Worm (Caenorhabditis elegans) whole organism, L3 larva: Measurements from ENCODE around the gene Y66D12A.13.
A peak's percentile ranks its signal among the peaks of the same experiment; 100 is the strongest.

Experiments
- R02D3.7 ChIP-seq: fragments of 150-350 bp; optimal IDR thresholded peaks from 2 replicates; lab custom pipeline; 2014; ENCODE audit warnings: missing biosample characterization, missing genetic modification characterization
- ZK546.5 ChIP-seq: sonication (generic microtip); optimal IDR thresholded peaks from 2 replicates; lab custom pipeline; 2017; ENCODE audit warnings: missing biosample characterization, missing genetic modification characterization
- aly-2 ChIP-seq: fragments of 150-350 bp; optimal IDR thresholded peaks from 2 replicates; lab custom pipeline; 2014; ENCODE audit warnings: missing biosample characterization, missing genetic modification characterization
- ama-1 ChIP-seq: fragments of 150-350 bp; optimal IDR thresholded peaks from 2 replicates; lab custom pipeline; 2018
- ceh-16 ChIP-seq: sonication (generic microtip); optimal IDR thresholded peaks from 2 replicates; lab custom pipeline; 2017; ENCODE audit warnings: missing biosample characterization, missing genetic modification characterization
- ceh-28 ChIP-seq: fragments of 150-350 bp; optimal IDR thresholded peaks from 2 replicates; lab custom pipeline; 2014; ENCODE audit warnings: missing biosample characterization, missing genetic modification reagents, missing genetic modification characterization
- ceh-9 ChIP-seq: sonication (generic microtip); optimal IDR thresholded peaks from 2 replicates; lab custom pipeline; 2018; ENCODE audit warnings: missing biosample characterization, missing genetic modification characterization
- egl-27 ChIP-seq: sonication (generic microtip); optimal IDR thresholded peaks from 4 replicates; lab custom pipeline; 2017; ENCODE audit warnings: missing biosample characterization, missing genetic modification reagents, missing genetic modification characterization
- elt-2 ChIP-seq: sonication (generic microtip); optimal IDR thresholded peaks from 2 replicates; lab custom pipeline; 2016; ENCODE audit warnings: missing genetic modification reagents, mild to moderate bottlenecking, missing genetic modification characterization, missing compliant biosample characterization
- elt-3 ChIP-seq, 3 experiments: fragments of 150-350 bp in 1 of 3; sonication (generic microtip) in 2 of 3; optimal IDR thresholded peaks; 2 replicates in 2 of 3; 4 replicates in 1 of 3; lab custom pipeline; 2014 to 2017; ENCODE audit warnings: missing biosample characterization in 3 of 3, missing genetic modification characterization in 3 of 3
- eor-1 ChIP-seq, 2 experiments: fragments of 150-350 bp; optimal IDR thresholded peaks; 2 replicates each; lab custom pipeline; 2014 to 2018; ENCODE audit warnings: missing biosample characterization in 2 of 2, missing genetic modification characterization in 2 of 2
- fkh-10 ChIP-seq: sonication (generic microtip); optimal IDR thresholded peaks from 2 replicates; lab custom pipeline; 2017; ENCODE audit warnings: missing biosample characterization, missing genetic modification reagents, missing genetic modification characterization
- fos-1 ChIP-seq: fragments of 150-350 bp; optimal IDR thresholded peaks from 2 replicates; lab custom pipeline; 2014; ENCODE audit warnings: missing biosample characterization, missing genetic modification characterization
- hmg-11 ChIP-seq: sonication (generic microtip); optimal IDR thresholded peaks from 2 replicates; lab custom pipeline; 2016; ENCODE audit warnings: missing genetic modification characterization, missing compliant biosample characterization
- jun-1 ChIP-seq: fragments of 150-350 bp; optimal IDR thresholded peaks from 2 replicates; lab custom pipeline; 2014; ENCODE audit warnings: missing biosample characterization, missing genetic modification reagents, missing genetic modification characterization
- lin-15B ChIP-seq: fragments of 150-350 bp; optimal IDR thresholded peaks from 2 replicates; lab custom pipeline; 2014; ENCODE audit warnings: missing biosample characterization, missing genetic modification characterization
- lin-39 ChIP-seq: fragments of 150-350 bp; optimal IDR thresholded peaks from 2 replicates; lab custom pipeline; 2018; ENCODE audit warnings: missing biosample characterization, missing genetic modification reagents, missing genetic modification characterization
- nfya-1 ChIP-seq: sonication (generic microtip); optimal IDR thresholded peaks from 2 replicates; lab custom pipeline; 2017; ENCODE audit warnings: missing genetic modification characterization, mild to moderate bottlenecking, missing compliant biosample characterization, antibody characterized with exemption, moderate library complexity; ENCODE audit not compliant: insufficient read depth
- nhr-11 ChIP-seq: fragments of 150-350 bp; optimal IDR thresholded peaks from 2 replicates; lab custom pipeline; 2014; ENCODE audit warnings: missing biosample characterization, missing genetic modification characterization
- nhr-23 ChIP-seq: fragments of 150-350 bp; optimal IDR thresholded peaks from 2 replicates; lab custom pipeline; 2014; ENCODE audit warnings: missing biosample characterization, missing genetic modification reagents, missing genetic modification characterization
- nhr-237 ChIP-seq: fragments of 150-350 bp; optimal IDR thresholded peaks from 2 replicates; lab custom pipeline; 2014; ENCODE audit warnings: missing biosample characterization, missing genetic modification characterization
- nhr-25 ChIP-seq: sonication (generic microtip); optimal IDR thresholded peaks from 2 replicates; lab custom pipeline; 2017; ENCODE audit warnings: missing biosample characterization, missing genetic modification characterization
- nhr-28 ChIP-seq: fragments of 150-350 bp; optimal IDR thresholded peaks from 2 replicates; lab custom pipeline; 2014; ENCODE audit warnings: missing biosample characterization, missing genetic modification characterization
- nhr-43 ChIP-seq: sonication (generic microtip); optimal IDR thresholded peaks from 2 replicates; lab custom pipeline; 2016; ENCODE audit warnings: mild to moderate bottlenecking, missing genetic modification characterization, missing compliant biosample characterization; ENCODE audit not compliant: poor library complexity, severe bottlenecking
- nhr-76 ChIP-seq: fragments of 150-350 bp; sonication (generic microtip); optimal IDR thresholded peaks from 5 replicates; lab custom pipeline; 2014; ENCODE audit warnings: missing biosample characterization, missing genetic modification characterization
- nhr-77 ChIP-seq: fragments of 150-350 bp; optimal IDR thresholded peaks from 2 replicates; lab custom pipeline; 2014; ENCODE audit warnings: missing biosample characterization, missing genetic modification characterization
- pqm-1 ChIP-seq: fragments of 150-350 bp; optimal IDR thresholded peaks from 2 replicates; lab custom pipeline; 2017; ENCODE audit warnings: missing biosample characterization, missing genetic modification characterization, inconsistent platforms
- snpc-4 ChIP-seq: fragments of 150-350 bp; optimal IDR thresholded peaks from 2 replicates; lab custom pipeline; 2014; ENCODE audit warnings: missing biosample characterization, missing genetic modification characterization
- tbx-2 ChIP-seq: sonication (generic microtip); optimal IDR thresholded peaks from 2 replicates; lab custom pipeline; 2016; ENCODE audit warnings: mild to moderate bottlenecking, missing genetic modification characterization, missing compliant biosample characterization
- unc-62 ChIP-seq: fragments of 150-350 bp; sonication (generic microtip); optimal IDR thresholded peaks from 4 replicates; lab custom pipeline; 2014; ENCODE audit warnings: missing biosample characterization, missing genetic modification reagents, missing genetic modification characterization
- zag-1 ChIP-seq: fragments of 150-350 bp; optimal IDR thresholded peaks from 2 replicates; lab custom pipeline; 2014; ENCODE audit warnings: missing biosample characterization, missing genetic modification characterization
- ztf-11 ChIP-seq: fragments of 150-350 bp; optimal IDR thresholded peaks from 2 replicates; lab custom pipeline; 2014; ENCODE audit warnings: missing biosample characterization, missing genetic modification characterization
- ztf-4 ChIP-seq: fragments of 150-350 bp; optimal IDR thresholded peaks from 2 replicates; lab custom pipeline; 2014; ENCODE audit warnings: missing biosample characterization, missing genetic modification characterization

The Y66D12A.13 gene

DNA sequence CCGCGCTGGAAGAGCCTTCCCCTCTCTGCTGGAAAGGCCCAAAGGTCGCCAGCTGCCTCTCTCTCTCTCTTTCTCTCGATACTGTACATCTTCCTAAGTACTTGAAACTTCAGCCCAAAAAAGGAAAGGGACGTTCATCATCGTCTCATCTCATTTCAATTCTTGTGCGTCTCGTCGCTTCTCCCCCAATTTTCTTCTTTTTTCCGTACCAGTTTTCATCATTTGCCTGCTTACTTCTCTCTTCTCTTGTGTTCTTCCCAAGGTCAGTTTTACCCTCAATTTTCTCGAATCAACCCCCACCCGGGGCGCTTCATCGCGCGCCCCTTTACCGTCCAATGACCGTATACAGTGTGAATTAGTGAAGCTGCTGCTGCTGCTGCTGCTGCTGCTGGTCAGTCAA lies 11.5 kb downstream of the Y66D12A.13 start:
- no peak for TF ChIP-seq nfya-1
- peak; percentile 57 for TF ChIP-seq nhr-25

DNA sequence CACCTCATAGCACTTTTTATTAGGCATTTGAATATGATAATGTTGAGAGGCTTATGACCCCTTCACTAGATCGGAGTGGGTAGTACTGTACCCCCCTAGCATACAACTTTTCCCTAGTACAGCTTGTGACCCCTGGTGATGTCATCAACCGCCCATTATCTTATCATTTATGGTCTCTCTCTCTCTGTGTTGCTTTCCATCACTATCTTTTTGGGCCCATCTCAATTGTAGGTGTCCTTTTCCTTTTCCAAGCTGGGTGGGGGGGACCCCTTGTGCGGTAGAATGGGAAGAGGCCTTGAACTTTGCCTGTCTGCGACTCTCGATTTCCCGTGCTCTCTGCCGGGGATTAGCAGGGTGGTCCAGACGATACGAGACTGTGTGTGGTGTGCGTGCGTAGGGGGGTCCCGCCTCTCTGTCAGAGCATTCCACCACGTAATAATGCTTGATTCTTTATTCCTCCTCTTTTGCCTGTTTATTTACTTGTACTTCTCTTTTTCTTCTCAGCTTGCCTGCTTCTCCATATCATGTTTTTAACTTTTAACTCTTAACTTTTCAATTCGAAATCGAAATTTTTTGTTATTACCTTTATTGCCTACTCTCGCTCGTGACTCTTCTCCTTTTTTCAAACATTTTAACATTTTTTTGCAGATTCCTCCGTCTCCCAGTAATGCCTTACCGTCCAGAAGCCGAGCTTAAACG lies 12.5 kb downstream of the Y66D12A.13 start, which contains the start of gene ztf-29:
Gene ztf-29 (plus strand): TSS at position 649 of the 699 bp plus-strand sequence.
- TF ChIP-seq aly-2 (tag; lab: Kevin White, UChicago) (no peak), unc-62 (GFP tag; lab: Kevin White, UChicago) (no peak), nhr-43 (tag; lab: Kevin White, UChicago) (no peak), nhr-11 (tag; lab: Kevin White, UChicago) (no peak), elt-3 (tag; optimal IDR thresholded peaks at IDR 0.05; lab: Kevin White, UChicago) (no peak), snpc-4 (tag; lab: Kevin White, UChicago) (no peak), nhr-77 (tag; lab: Kevin White, UChicago) (no peak), ceh-16 (tag; lab: Kevin White, UChicago) (no peak), ceh-9 (tag; lab: Kevin White, UChicago) (no peak), fkh-10 (GFP tag; lab: Kevin White, UChicago) (no peak), eor-1 (tag; optimal IDR thresholded peaks at IDR 0.05; lab: Kevin White, UChicago) (no peak), egl-27 (tag; lab: Kevin White, UChicago) (no peak), ZK546.5 (tag; lab: Kevin White, UChicago) (no peak), nfya-1 (no peak), jun-1 (no peak), nhr-237 (tag; lab: Kevin White, UChicago) (no peak), zag-1 (tag; lab: Kevin White, UChicago) (no peak), nhr-28 (tag; lab: Kevin White, UChicago) (no peak)

DNA sequence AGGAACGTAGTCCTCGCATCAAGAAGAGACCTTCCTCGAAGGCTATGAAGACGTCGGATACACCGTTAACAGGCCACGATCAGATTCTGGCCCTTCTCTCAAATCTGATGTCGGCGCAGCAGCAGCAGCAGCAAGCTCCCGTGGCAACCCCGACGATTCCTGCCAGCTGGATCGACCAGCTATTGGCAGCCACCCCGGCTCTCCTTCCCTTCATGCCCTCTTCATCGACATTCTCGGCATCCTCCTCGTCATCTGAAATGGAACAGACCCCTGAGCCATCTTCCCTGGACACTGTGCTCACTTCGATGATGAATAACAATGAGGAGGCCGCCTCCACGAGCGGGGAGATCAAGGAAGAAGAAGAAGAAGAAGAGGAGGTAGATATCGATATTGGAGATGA lies 13.4 kb downstream of the Y66D12A.13 start:
- TF ChIP-seq R02D3.7 (tag; lab: Kevin White, UChicago) (no peak), ceh-28 (tag; lab: Kevin White, UChicago) (no peak), ztf-11 (no peak), ama-1 (no peak), nhr-76 (tag; lab: Kevin White, UChicago) (no peak), unc-62 (GFP tag; lab: Kevin White, UChicago) (no peak), ztf-4 (tag; lab: Kevin White, UChicago) (no peak), elt-2 (tag; lab: Kevin White, UChicago) (no peak), nhr-237 (tag; lab: Kevin White, UChicago) (no peak), nhr-25 (no peak), nfya-1 (no peak)

DNA sequence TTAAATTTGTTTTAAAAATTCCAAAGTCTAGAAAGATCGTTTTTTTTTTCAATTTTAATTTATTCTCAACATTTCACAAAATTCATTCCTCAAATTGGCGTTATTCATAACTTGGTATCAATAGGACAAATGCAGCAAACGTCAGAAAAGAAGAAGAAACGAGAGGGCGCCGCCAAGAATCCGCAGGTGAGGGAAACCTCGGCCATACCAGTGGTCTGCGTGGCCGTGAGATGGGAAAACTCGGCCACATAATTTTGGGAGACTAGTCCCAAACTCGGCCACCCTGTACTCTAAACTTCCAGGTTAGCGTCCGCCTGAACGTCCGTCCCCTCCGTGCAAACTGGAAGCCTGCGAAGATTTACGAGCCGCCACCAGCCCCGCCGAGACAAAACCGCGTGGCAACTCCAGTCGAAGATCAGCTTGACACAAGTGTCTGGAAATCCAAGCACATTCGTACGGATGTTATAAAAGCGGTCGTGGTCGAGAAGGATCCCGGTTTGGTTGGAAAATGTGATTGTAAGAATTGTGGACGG lies 15.3 kb downstream of the Y66D12A.13 start, which contains the start of gene Y66D12A.11:
Gene Y66D12A.11 (plus strand): TSS at position 51 of the 533 bp plus-strand sequence.
- TF ChIP-seq pqm-1 (tag; lab: Kevin White, UChicago) (no peak), tbx-2 (tag; lab: Kevin White, UChicago) (no peak), hmg-11 (no peak), fos-1 (tag; lab: Kevin White, UChicago) (no peak), elt-3 (tag; optimal IDR thresholded peaks at IDR 0.05; lab: Kevin White, UChicago) (no peak), lin-39 (tag; lab: Kevin White, UChicago) (no peak), nhr-25 (no peak)
- TF ChIP-seq, all 47 proteins: peak for 0

DNA sequence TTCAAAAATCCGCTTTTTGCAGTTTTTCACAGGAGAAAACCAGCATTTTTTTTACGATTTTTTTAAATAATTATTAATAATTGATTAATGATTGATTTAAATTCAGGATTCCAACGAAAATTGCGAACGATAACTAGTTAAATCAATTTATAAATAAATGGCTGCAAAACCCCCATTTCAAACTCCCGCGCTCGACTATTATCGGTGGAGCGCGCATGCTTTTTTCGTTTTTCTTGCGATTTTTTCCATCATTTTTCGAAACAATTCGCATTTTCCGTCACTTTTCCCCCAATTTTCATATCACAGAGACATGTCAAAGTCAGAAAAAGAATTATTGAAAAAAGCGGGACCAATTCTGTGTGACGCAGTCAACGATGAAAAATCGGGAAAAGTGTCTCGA lies 17.4 kb downstream of the Y66D12A.13 start, which contains the start of gene Y66D12A.10:
Gene Y66D12A.10 (plus strand): TSS at position 273 of the 400 bp plus-strand sequence.
- TF ChIP-seq nfya-1 = peak; percentile 56
- peak; percentile 40 for TF ChIP-seq nhr-23 (tag; lab: Kevin White, UChicago)
- TF ChIP-seq lin-15B (tag; lab: Kevin White, UChicago) = peak; percentile 83
- TF ChIP-seq fkh-10 (GFP tag; lab: Kevin White, UChicago) = no peak
